Worm (Caenorhabditis elegans) whole organism, L2 larva: ENCODE measurements around the gene ZK177.9.

Experiments
- C34F6.9 ChIP-seq: fragments of 150-350 bp; optimal IDR thresholded peaks from 2 replicates; lab custom pipeline; 2014; ENCODE audit warnings: missing biosample characterization, missing genetic modification characterization
- F13H6.1 ChIP-seq: sonication (generic microtip); optimal IDR thresholded peaks from 2 replicates; lab custom pipeline; 2016; ENCODE audit warnings: missing genetic modification characterization, missing compliant biosample characterization
- R02D3.7 ChIP-seq: fragments of 150-350 bp; optimal IDR thresholded peaks from 2 replicates; lab custom pipeline; 2014; ENCODE audit warnings: missing biosample characterization, missing genetic modification characterization
- Y55F3AM.14 ChIP-seq: fragments of 200-800 bp; sonication (Bioruptor generic); optimal IDR thresholded peaks from 2 replicates; lab custom pipeline; 2018; ENCODE audit warnings: mild to moderate bottlenecking, missing genetic modification characterization, missing compliant biosample characterization
- ZK546.5 ChIP-seq: sonication (generic microtip); optimal IDR thresholded peaks from 2 replicates; lab custom pipeline; 2017; ENCODE audit warnings: missing biosample characterization, missing genetic modification characterization
- blmp-1 ChIP-seq: sonication (generic microtip); optimal IDR thresholded peaks from 2 replicates; lab custom pipeline; 2017; ENCODE audit warnings: missing genetic modification characterization, mild to moderate bottlenecking, missing compliant biosample characterization, antibody characterized with exemption, moderate library complexity; ENCODE audit not compliant: insufficient read depth
- ceh-16 ChIP-seq: fragments of 150-350 bp; optimal IDR thresholded peaks from 2 replicates; lab custom pipeline; 2014; ENCODE audit warnings: missing biosample characterization, missing genetic modification characterization
- ceh-82 ChIP-seq: fragments of 150-350 bp; optimal IDR thresholded peaks from 2 replicates; lab custom pipeline; 2014; ENCODE audit warnings: missing biosample characterization, missing genetic modification characterization
- crh-2 ChIP-seq: sonication (generic microtip); optimal IDR thresholded peaks from 2 replicates; lab custom pipeline; 2017; ENCODE audit warnings: missing biosample characterization, missing genetic modification characterization
- dmd-4 ChIP-seq: sonication (generic microtip); optimal IDR thresholded peaks from 2 replicates; lab custom pipeline; 2017; ENCODE audit warnings: missing biosample characterization, missing genetic modification characterization
- egl-27 ChIP-seq: sonication (generic microtip); optimal IDR thresholded peaks from 3 replicates; lab custom pipeline; 2017; ENCODE audit warnings: missing biosample characterization, missing genetic modification reagents, missing genetic modification characterization
- elt-1 ChIP-seq: fragments of 150-350 bp; optimal IDR thresholded peaks from 2 replicates; lab custom pipeline; 2014; ENCODE audit warnings: missing biosample characterization, missing genetic modification characterization
- elt-3 ChIP-seq: sonication (generic microtip); optimal IDR thresholded peaks from 2 replicates; lab custom pipeline; 2017; ENCODE audit warnings: missing biosample characterization, missing genetic modification characterization
- fos-1 ChIP-seq: fragments of 150-350 bp; optimal IDR thresholded peaks from 2 replicates; lab custom pipeline; 2014; ENCODE audit warnings: missing biosample characterization, missing genetic modification characterization
- gmeb-1 ChIP-seq: fragments of 150-350 bp; optimal IDR thresholded peaks from 2 replicates; lab custom pipeline; 2014; ENCODE audit warnings: missing biosample characterization, missing genetic modification characterization
- lin-13 ChIP-seq: fragments of 150-350 bp; optimal IDR thresholded peaks from 2 replicates; lab custom pipeline; 2014; ENCODE audit warnings: missing biosample characterization, missing genetic modification reagents, missing genetic modification characterization
- lin-39 ChIP-seq: fragments of 150-350 bp; optimal IDR thresholded peaks from 2 replicates; lab custom pipeline; 2014; ENCODE audit warnings: missing biosample characterization, missing genetic modification reagents, missing genetic modification characterization
- lsy-2 ChIP-seq, 2 experiments: fragments of 150-350 bp in 1 of 2; sonication (generic microtip) in 1 of 2; optimal IDR thresholded peaks; 2 replicates each; lab custom pipeline; 2014 to 2017; ENCODE audit warnings: missing biosample characterization in 2 of 2, missing genetic modification characterization in 2 of 2
- mab-5 ChIP-seq: fragments of 150-350 bp; optimal IDR thresholded peaks from 2 replicates; lab custom pipeline; 2014; ENCODE audit warnings: missing biosample characterization, missing genetic modification characterization
- mbf-1 ChIP-seq: sonication (generic microtip); optimal IDR thresholded peaks from 2 replicates; lab custom pipeline; 2017; ENCODE audit warnings: missing biosample characterization, missing genetic modification characterization
- mdl-1 ChIP-seq, 2 experiments: fragments of 150-350 bp in 1 of 2; sonication (generic microtip) in 1 of 2; optimal IDR thresholded peaks; 2 replicates each; lab custom pipeline; 2017; ENCODE audit warnings: missing biosample characterization in 2 of 2, missing genetic modification characterization in 2 of 2
- nhr-12 ChIP-seq: fragments of 150-350 bp; optimal IDR thresholded peaks from 2 replicates; lab custom pipeline; 2014; ENCODE audit warnings: missing biosample characterization, missing genetic modification characterization
- nhr-129 ChIP-seq: fragments of 150-350 bp; optimal IDR thresholded peaks from 2 replicates; lab custom pipeline; 2014; ENCODE audit warnings: missing biosample characterization, missing genetic modification characterization
- nhr-237 ChIP-seq: fragments of 150-350 bp; optimal IDR thresholded peaks from 2 replicates; lab custom pipeline; 2014; ENCODE audit warnings: missing biosample characterization, missing genetic modification characterization
- nhr-6 ChIP-seq: fragments of 150-350 bp; optimal IDR thresholded peaks from 2 replicates; lab custom pipeline; 2014; ENCODE audit warnings: missing biosample characterization, missing genetic modification characterization
- peb-1 ChIP-seq: fragments of 150-350 bp; optimal IDR thresholded peaks from 2 replicates; lab custom pipeline; 2014; ENCODE audit warnings: missing biosample characterization, missing genetic modification characterization
- sem-4 ChIP-seq: fragments of 150-350 bp; optimal IDR thresholded peaks from 2 replicates; lab custom pipeline; 2014; ENCODE audit warnings: missing biosample characterization, missing genetic modification reagents, missing genetic modification characterization
- skn-1 ChIP-seq: sonication (generic microtip); optimal IDR thresholded peaks from 2 replicates; lab custom pipeline; 2017; ENCODE audit warnings: missing biosample characterization, missing genetic modification characterization
- sma-3 ChIP-seq: sonication (generic microtip); optimal IDR thresholded peaks from 2 replicates; lab custom pipeline; 2016; ENCODE audit warnings: missing genetic modification reagents, missing genetic modification characterization, missing compliant biosample characterization
- sma-9 ChIP-seq, 2 experiments: fragments of 150-350 bp in 1 of 2; sonication (generic microtip) in 1 of 2; optimal IDR thresholded peaks; 2 replicates each; lab custom pipeline; 2014 to 2016; ENCODE audit warnings: missing genetic modification characterization in 2 of 2, mild to moderate bottlenecking in 1 of 2, missing biosample characterization in 1 of 2, missing compliant biosample characterization in 1 of 2, missing genetic modification reagents in 1 of 2, moderate library complexity in 1 of 2
- unc-39 ChIP-seq: fragments of 150-350 bp; optimal IDR thresholded peaks from 2 replicates; lab custom pipeline; 2014; ENCODE audit warnings: missing biosample characterization, missing genetic modification characterization
- unc-55 ChIP-seq: fragments of 150-350 bp; sonication (generic microtip); optimal IDR thresholded peaks from 3 replicates; lab custom pipeline; 2014; ENCODE audit warnings: missing biosample characterization, missing genetic modification reagents, missing genetic modification characterization
- unc-62 ChIP-seq: fragments of 150-350 bp; optimal IDR thresholded peaks from 2 replicates; lab custom pipeline; 2014; ENCODE audit warnings: missing biosample characterization, missing genetic modification reagents, missing genetic modification characterization
- zag-1 ChIP-seq: fragments of 150-350 bp; optimal IDR thresholded peaks from 2 replicates; lab custom pipeline; 2014; ENCODE audit warnings: missing biosample characterization, missing genetic modification characterization
- ztf-11 ChIP-seq: sonication (generic microtip); optimal IDR thresholded peaks from 2 replicates; lab custom pipeline; 2017; ENCODE audit warnings: missing biosample characterization, missing genetic modification characterization

The ZK177.9 gene

DNA sequence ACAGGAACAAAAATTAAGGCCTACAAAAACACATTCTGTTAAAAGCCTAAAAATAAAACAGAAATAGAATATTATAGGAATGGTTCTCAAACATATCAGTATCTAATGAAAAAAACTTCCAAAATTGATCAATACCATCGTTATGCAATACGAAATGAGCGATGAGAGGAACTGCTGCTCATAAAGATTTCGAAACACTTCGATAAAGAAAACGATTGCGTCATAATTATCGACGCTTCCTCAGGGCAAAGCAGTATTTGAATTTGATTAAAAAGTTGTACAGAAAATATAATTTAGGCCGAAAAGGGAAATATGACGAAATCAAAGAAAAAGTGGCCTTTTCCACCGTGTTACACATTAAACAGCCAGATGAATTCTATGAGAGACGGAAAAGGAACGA is 512 bp upstream of the ZK177.9 start:
- TF ChIP-seq ZK546.5 (tag; lab: Kevin White, UChicago) (no peak), mbf-1 (tag; lab: Kevin White, UChicago) (no peak), sma-3 (GFP tag; lab: Kevin White, UChicago) (no peak), unc-39 (tag; lab: Kevin White, UChicago) (no peak), dmd-4 (tag; lab: Kevin White, UChicago) (no peak), nhr-12 (tag; lab: Kevin White, UChicago) (no peak), nhr-6 (tag; lab: Kevin White, UChicago) (no peak), zag-1 (no peak), nhr-237 (tag; lab: Kevin White, UChicago) (no peak), mab-5 (no peak)

DNA sequence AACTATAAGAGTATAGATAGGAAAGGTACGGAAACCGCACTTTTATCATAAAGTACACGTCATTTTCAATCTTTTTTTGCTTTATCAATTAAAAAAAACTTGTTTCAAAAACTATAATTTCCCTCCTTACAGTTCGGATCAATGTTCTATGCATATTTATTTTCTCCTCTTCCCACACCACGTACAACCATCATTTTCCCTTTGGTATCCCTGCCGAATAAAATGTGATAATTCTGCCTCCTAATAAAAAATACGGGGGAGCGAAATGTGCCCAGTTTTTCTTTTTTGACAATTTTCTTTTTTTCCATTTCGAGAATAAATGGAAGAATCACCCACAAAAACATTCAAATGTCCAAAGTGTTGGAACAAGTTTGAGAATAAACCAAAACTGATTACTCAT is 2.0 kb downstream of the ZK177.9 start, which contains the start of gene ZK177.3:
Gene ZK177.3, plus strand, starts transcription at position 301 of the 400 bp plus-strand sequence.
- TF ChIP-seq fos-1 (peak; percentile 43), elt-3 (no peak), crh-2 (no peak)

DNA sequence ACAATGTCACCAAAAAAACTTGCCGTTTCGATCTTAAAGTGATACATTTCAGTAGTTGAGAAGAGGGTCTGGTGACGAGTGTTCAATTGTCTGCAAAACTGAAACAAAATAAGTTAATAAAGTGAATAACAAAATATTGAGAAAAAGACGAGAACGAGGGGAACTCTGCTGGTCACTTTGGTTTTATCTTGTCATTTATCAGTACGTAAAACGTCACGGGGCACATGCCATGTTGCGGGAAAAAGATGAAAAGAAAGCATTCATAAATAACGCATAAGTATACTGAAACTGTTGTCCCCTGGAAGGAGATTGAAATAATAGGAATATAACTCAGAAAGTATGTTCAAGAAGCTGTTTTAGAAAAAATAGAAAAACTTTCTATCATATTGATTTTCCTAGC is 2.7 kb downstream of the ZK177.9 start, which contains the start of gene sahd-1:
Gene sahd-1, minus strand, starts transcription at position 100 of the 400 bp plus-strand sequence.
- TF ChIP-seq lin-13 (GFP tag; lab: Kevin White, UChicago) (no peak), fos-1 (peak; percentile 45), F13H6.1 (tag; lab: Kevin White, UChicago) (no peak), mdl-1 (tag; optimal IDR thresholded peaks at IDR 0.05; lab: Kevin White, UChicago) (no peak), sma-9 (GFP tag; optimal IDR thresholded peaks at IDR 0.05; lab: Kevin White, UChicago) (no peak), sma-9 (tag; optimal IDR thresholded peaks at IDR 0.05; lab: Kevin White, UChicago) (no peak), unc-55 (no peak), unc-62 (no peak)
- TF ChIP-seq, all 48 proteins: peak for 1

DNA sequence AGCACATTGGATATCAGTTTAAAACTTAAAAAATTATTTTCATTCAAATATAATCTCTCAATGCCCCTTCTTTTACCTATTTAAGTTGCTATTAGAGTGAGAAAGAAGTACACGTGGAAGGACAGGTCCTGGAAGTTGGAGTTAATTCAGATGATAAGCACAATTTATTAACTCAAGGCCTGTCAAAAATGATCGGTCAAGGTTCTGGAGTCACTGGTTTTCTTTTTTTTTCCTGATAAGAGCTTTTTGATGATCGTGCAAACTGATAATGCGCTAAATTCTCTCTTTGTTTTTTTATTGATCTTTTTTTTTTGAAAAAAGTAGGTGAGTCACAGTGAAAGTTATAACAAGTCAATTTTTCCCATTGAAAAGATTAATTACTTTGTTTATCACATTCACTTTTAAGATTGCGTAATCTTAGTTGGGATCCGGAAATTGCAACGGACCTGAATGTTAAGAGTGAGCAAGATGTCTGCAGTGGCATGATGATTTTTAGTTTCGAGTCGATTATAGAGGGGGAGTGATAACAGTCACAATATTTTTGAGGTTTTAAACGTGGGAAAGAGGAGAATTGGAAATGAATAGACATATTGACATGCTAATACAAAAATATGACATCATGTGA is 5.0 kb downstream of the ZK177.9 start:
- peak; percentile 44 for TF ChIP-seq gmeb-1 (tag; lab: Kevin White, UChicago)
- no peak for TF ChIP-seq unc-62
- no peak for TF ChIP-seq Y55F3AM.14
- TF ChIP-seq fos-1 = peak; percentile 91
- TF ChIP-seq ZK546.5 (tag; lab: Kevin White, UChicago) = no peak
- TF ChIP-seq sma-9 (GFP tag; optimal IDR thresholded peaks at IDR 0.05; lab: Kevin White, UChicago) = peak; percentile 36
- TF ChIP-seq sma-9 (tag; optimal IDR thresholded peaks at IDR 0.05; lab: Kevin White, UChicago) = no peak
- no peak for TF ChIP-seq sma-3 (GFP tag; lab: Kevin White, UChicago)

DNA sequence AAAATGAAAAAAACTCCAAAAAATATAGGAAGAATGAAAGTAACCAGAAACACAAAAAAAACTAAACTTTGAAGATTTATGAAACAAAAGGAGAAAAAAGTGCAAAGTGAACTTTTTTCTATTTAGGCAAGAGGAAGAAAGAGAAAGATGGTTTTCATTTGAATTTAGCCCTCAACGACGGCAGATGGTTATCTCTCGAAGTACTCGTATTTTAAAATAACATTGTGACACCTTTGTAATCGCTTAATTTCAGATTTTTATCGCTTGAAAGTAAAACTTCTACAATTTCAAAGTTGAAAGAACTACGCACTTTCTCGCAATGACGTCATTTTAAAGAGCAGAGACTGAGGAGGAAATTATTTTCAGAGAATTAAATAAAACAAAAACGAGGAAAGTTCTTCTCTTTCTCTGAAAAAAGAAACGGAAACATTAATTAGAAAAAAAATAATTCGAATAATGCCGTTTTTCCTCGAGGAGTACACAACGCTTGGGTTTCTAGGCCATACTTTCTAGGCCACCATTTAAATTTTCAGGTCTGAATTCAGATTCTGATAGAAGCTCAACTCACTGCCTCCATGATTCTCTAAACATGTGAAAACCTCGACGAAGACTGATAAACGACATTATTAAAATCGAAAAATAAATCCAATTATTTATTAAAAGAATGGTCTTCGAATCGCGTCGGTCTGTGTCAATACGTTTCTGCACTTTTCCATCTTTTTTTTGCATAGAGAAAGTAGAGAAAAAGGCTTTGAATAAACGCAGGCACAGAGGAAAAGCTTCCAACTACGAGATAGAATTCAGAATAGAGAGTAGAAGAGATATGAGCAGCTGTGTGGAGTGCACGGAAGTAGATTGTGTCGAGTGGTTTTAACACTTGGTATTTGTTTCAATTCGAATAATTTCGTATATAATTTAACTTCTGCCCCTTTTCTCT is 5.9 kb downstream of the ZK177.9 start:
- peak; percentile 83 for TF ChIP-seq C34F6.9 (tag; lab: Kevin White, UChicago)
- peak in 1 of 2 experiments; percentile 56 for TF ChIP-seq lsy-2 (tag; optimal IDR thresholded peaks at IDR 0.05; lab: Kevin White, UChicago)
- TF ChIP-seq egl-27 (tag; lab: Kevin White, UChicago) = no peak
- peak; percentile 13 for TF ChIP-seq blmp-1 (tag; lab: Kevin White, UChicago)
- peak; percentile 44 for TF ChIP-seq nhr-129 (tag; lab: Kevin White, UChicago)
- TF ChIP-seq nhr-237 (tag; lab: Kevin White, UChicago) = no peak
- TF ChIP-seq unc-55 = peak; percentile 44
- TF ChIP-seq, all 48 proteins: peak for 5

DNA sequence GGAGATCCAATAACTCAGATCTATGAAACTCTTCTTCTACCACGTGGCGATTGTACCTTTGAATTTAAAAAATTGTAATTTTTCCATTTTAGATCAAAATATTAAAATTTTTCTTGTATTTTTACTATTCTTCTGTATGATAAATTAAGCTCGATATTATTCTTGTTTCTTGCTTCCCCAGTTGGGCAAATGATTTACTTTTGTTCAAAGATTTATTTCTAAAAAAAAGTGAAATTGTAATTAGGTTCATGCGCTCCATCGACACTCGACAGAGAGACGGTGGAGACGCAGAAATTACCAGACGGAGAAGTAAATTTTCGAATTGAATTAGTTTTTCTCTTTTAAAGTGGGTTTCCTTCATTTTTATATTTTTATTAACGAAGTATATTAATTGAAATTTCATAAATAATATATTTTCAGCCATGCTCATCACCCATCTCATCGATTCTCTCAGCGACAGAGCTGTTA is 11.7 kb downstream of the ZK177.9 start, which contains the start of gene npp-24:
Gene npp-24, plus strand, starts transcription at position 51 of the 468 bp plus-strand sequence.
- TF ChIP-seq lin-39 (tag; lab: Kevin White, UChicago) = no peak
- no peak for TF ChIP-seq mdl-1 (tag; optimal IDR thresholded peaks at IDR 0.05; lab: Kevin White, UChicago)
- TF ChIP-seq peb-1 = no peak
- TF ChIP-seq mbf-1 (tag; lab: Kevin White, UChicago) = no peak
- TF ChIP-seq ceh-82 (tag; lab: Kevin White, UChicago) = no peak
- TF ChIP-seq zag-1 = no peak
- TF ChIP-seq unc-55 = peak; percentile 13
- TF ChIP-seq crh-2 = no peak
- TF ChIP-seq Y55F3AM.14 = no peak
- TF ChIP-seq R02D3.7 (tag; lab: Kevin White, UChicago) = no peak
- no peak for TF ChIP-seq ceh-16 (tag; lab: Kevin White, UChicago)
- peak; percentile 10 for TF ChIP-seq C34F6.9 (tag; lab: Kevin White, UChicago)
- TF ChIP-seq F13H6.1 (tag; lab: Kevin White, UChicago) = no peak
- TF ChIP-seq nhr-12 (tag; lab: Kevin White, UChicago) = no peak
- TF ChIP-seq lsy-2 (tag; optimal IDR thresholded peaks at IDR 0.05; lab: Kevin White, UChicago) = peak in 1 of 2 experiments; percentile 38
- peak; percentile 49 for TF ChIP-seq blmp-1 (tag; lab: Kevin White, UChicago)
- TF ChIP-seq unc-39 (tag; lab: Kevin White, UChicago) = no peak
- TF ChIP-seq sem-4 (tag; lab: Kevin White, UChicago) = no peak
- TF ChIP-seq skn-1 (tag; lab: Kevin White, UChicago) = no peak
- TF ChIP-seq ztf-11 = no peak
- TF ChIP-seq dmd-4 (tag; lab: Kevin White, UChicago) = no peak
- TF ChIP-seq nhr-237 (tag; lab: Kevin White, UChicago) = no peak
- no peak for TF ChIP-seq elt-1 (tag; lab: Kevin White, UChicago)
- TF ChIP-seq fos-1 = no peak
